Worm (Caenorhabditis elegans): ENCODE data around the gene Y119D3B.14.

DNA sequence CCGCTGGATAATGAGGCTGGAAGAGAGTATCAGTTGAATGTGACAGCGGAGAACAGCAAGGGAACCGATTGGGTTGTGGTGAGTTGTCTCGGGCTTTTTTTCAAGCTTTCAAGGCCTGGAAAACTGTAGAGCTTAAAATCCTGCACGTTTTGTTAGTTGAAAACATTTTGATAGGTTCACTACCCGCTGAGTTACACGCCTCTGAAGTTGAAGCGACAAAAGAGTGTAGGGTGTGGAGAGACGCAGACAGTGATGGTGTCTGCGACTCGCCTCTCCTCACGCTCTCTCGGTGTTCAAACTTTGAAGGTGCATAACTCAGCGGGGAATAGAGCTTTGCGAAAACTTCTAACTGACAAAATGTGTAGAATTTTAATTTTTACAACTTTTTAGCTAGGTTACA lies 20.3 kb downstream of the Y119D3B.14 start:
- TF ChIP-seq pha-4 (GFP tag; IDR thresholded peaks at IDR 0.05) (no peak), pha-4 (tag; optimal IDR thresholded peaks at IDR 0.05) (no peak), ZK546.5 (tag; optimal IDR thresholded peaks at IDR 0.05) (no peak), Y48G9A.11 (GFP tag; IDR thresholded peaks at IDR 0.05) (no peak), snpc-4 (tag; optimal IDR thresholded peaks at IDR 0.05) (no peak), F49E8.2 (tag; optimal IDR thresholded peaks at IDR 0.05; ENCODE audit: borderline replicate concordance) (no peak), mes-2 (tag; optimal IDR thresholded peaks at IDR 0.05; ENCODE audit: poor library complexity, severe bottlenecking) (no peak), php-3 (GFP tag; IDR thresholded peaks at IDR 0.05) (no peak), snpc-1.2 (GFP tag; IDR thresholded peaks at IDR 0.05) (no peak), skn-1 (tag; optimal IDR thresholded peaks at IDR 0.05) (no peak)
